Fruit fly (Drosophila melanogaster) whole organism, prepupa: Measurements from ENCODE around the gene Coq4.

Experiments used
- Blimp-1 ChIP-seq: fragments of 200-800 bp; sonication (Bioruptor generic); optimal IDR thresholded peaks from 3 replicates; lab custom pipeline; 2017; ENCODE audit warnings: missing biosample characterization, missing genetic modification characterization, mild to moderate bottlenecking, moderate library complexity, missing genetic modification reagents
- CG10631 ChIP-seq: fragments of 200-800 bp; sonication (Bioruptor generic); optimal IDR thresholded peaks from 2 replicates; lab custom pipeline; 2016; ENCODE audit warnings: missing biosample characterization, missing genetic modification characterization
- CG10669 ChIP-seq: fragments of 200-800 bp; sonication (Bioruptor generic); optimal IDR thresholded peaks from 3 replicates; lab custom pipeline; 2018; ENCODE audit warnings: missing biosample characterization, mild to moderate bottlenecking, missing genetic modification characterization, moderate library complexity
- CG11902 ChIP-seq: fragments of 200-800 bp; sonication (Bioruptor generic); optimal IDR thresholded peaks from 3 replicates; lab custom pipeline; 2016; ENCODE audit warnings: missing biosample characterization, missing genetic modification characterization
- CG15336 ChIP-seq: fragments of 200-800 bp; sonication (Bioruptor generic); IDR thresholded peaks from 2 replicates; pipeline ENCODE4 v1.3.6; 2022; ENCODE audit warnings: missing biosample characterization, missing genetic modification characterization
- CG1621 ChIP-seq: fragments of 200-800 bp; sonication (Bioruptor generic); optimal IDR thresholded peaks from 3 replicates; lab custom pipeline; 2018; ENCODE audit warnings: missing biosample characterization, mild to moderate bottlenecking, missing genetic modification characterization
- CG16779 ChIP-seq: fragments of 200-800 bp; sonication (Bioruptor generic); optimal IDR thresholded peaks from 3 replicates; lab custom pipeline; 2017; ENCODE audit warnings: missing biosample characterization, mild to moderate bottlenecking, missing genetic modification characterization
- CG3032 ChIP-seq: fragments of 200-800 bp; optimal IDR thresholded peaks from 2 replicates; lab custom pipeline; 2019; ENCODE audit warnings: missing biosample characterization, mild to moderate bottlenecking, missing genetic modification characterization, moderate library complexity
- CG31627 ChIP-seq: fragments of 200-800 bp; sonication (Bioruptor generic); optimal IDR thresholded peaks from 3 replicates; lab custom pipeline; 2016; ENCODE audit warnings: missing biosample characterization, missing genetic modification characterization
- CG32006 ChIP-seq: fragments of 200-800 bp; sonication (Bioruptor generic); optimal IDR thresholded peaks from 3 replicates; lab custom pipeline; 2017; ENCODE audit warnings: missing biosample characterization, mild to moderate bottlenecking, missing genetic modification characterization
- CG34406 ChIP-seq: fragments of 200-800 bp; sonication (Bioruptor generic); optimal IDR thresholded peaks from 3 replicates; lab custom pipeline; 2016; ENCODE audit warnings: missing biosample characterization, missing genetic modification characterization
- CG3919 ChIP-seq: fragments of 200-800 bp; sonication (Bioruptor generic); optimal IDR thresholded peaks from 3 replicates; lab custom pipeline; 2016; ENCODE audit warnings: missing biosample characterization, missing genetic modification characterization
- CG6163 ChIP-seq: fragments of 200-800 bp; sonication (Bioruptor generic); IDR thresholded peaks from 3 replicates; pipeline ENCODE4 v1.3.6; 2022; ENCODE audit warnings: missing biosample characterization, missing genetic modification characterization
- CG6276 ChIP-seq: fragments of 200-800 bp; sonication (Bioruptor generic); optimal IDR thresholded peaks from 2 replicates; lab custom pipeline; 2017; ENCODE audit warnings: missing biosample characterization, mild to moderate bottlenecking, missing genetic modification characterization
- CG6792 ChIP-seq: fragments of 200-800 bp; sonication (Bioruptor generic); optimal IDR thresholded peaks from 3 replicates; lab custom pipeline; 2016; ENCODE audit warnings: missing biosample characterization, missing genetic modification characterization
- CG7368 ChIP-seq: fragments of 200-800 bp; sonication (Bioruptor generic); optimal IDR thresholded peaks from 3 replicates; lab custom pipeline; 2016; ENCODE audit warnings: missing biosample characterization, missing genetic modification characterization
- CG8119 ChIP-seq: fragments of 200-800 bp; sonication (Bioruptor generic); IDR thresholded peaks from 3 replicates; pipeline ENCODE4 v1.3.6; 2022; ENCODE audit warnings: missing biosample characterization, missing genetic modification characterization
- CG8319 ChIP-seq: fragments of 200-800 bp; sonication (Bioruptor generic); optimal IDR thresholded peaks from 3 replicates; lab custom pipeline; 2016; ENCODE audit warnings: missing biosample characterization, missing genetic modification characterization
- Eip75B ChIP-seq: fragments of 200-800 bp; sonication (Bioruptor generic); optimal IDR thresholded peaks from 3 replicates; lab custom pipeline; 2016; ENCODE audit warnings: missing biosample characterization, missing genetic modification characterization
- Eip78C ChIP-seq: fragments of 200-800 bp; sonication (Bioruptor generic); peaks from one replicate; lab custom pipeline; 2016; ENCODE audit warnings: missing biosample characterization, missing genetic modification characterization
- Eip93F ChIP-seq: fragments of 200-800 bp; sonication (Bioruptor generic); optimal IDR thresholded peaks from 2 replicates; lab custom pipeline; 2016; ENCODE audit warnings: missing biosample characterization, mild to moderate bottlenecking, missing genetic modification characterization
- Ets96B ChIP-seq: fragments of 200-800 bp; optimal IDR thresholded peaks from 2 replicates; lab custom pipeline; 2019; ENCODE audit warnings: missing biosample characterization, mild to moderate bottlenecking, missing genetic modification characterization, moderate library complexity
- Gug ChIP-seq: fragments of 200-800 bp; sonication (Bioruptor generic); IDR thresholded peaks from 2 replicates; pipeline ENCODE4 v1.3.6; 2022; ENCODE audit warnings: missing biosample characterization, missing genetic modification characterization
- Hr39 ChIP-seq: fragments of 200-800 bp; sonication (Bioruptor generic); optimal IDR thresholded peaks from 2 replicates; lab custom pipeline; 2016; ENCODE audit warnings: missing biosample characterization, missing genetic modification characterization
- Hr4 ChIP-seq: fragments of 200-800 bp; sonication (Bioruptor generic); optimal IDR thresholded peaks from 3 replicates; lab custom pipeline; 2016; ENCODE audit warnings: missing biosample characterization, missing genetic modification characterization
- Lpt ChIP-seq: fragments of 200-800 bp; sonication (Bioruptor generic); optimal IDR thresholded peaks from 3 replicates; lab custom pipeline; 2016; ENCODE audit warnings: missing biosample characterization, missing genetic modification characterization
- Met ChIP-seq: fragments of 200-800 bp; sonication (Bioruptor generic); optimal IDR thresholded peaks from 3 replicates; lab custom pipeline; 2016; ENCODE audit warnings: missing biosample characterization, missing genetic modification characterization
- OdsH ChIP-seq: fragments of 200-800 bp; sonication (Bioruptor generic); optimal IDR thresholded peaks from 3 replicates; lab custom pipeline; 2016; ENCODE audit warnings: missing biosample characterization, missing genetic modification characterization
- Smox ChIP-seq: fragments of 200-800 bp; sonication (Bioruptor generic); optimal IDR thresholded peaks from 3 replicates; lab custom pipeline; 2016; ENCODE audit warnings: missing biosample characterization, missing genetic modification characterization
- Sox102F ChIP-seq: fragments of 200-800 bp; sonication (Bioruptor generic); optimal IDR thresholded peaks from 2 replicates; lab custom pipeline; 2016; ENCODE audit warnings: missing biosample characterization, mild to moderate bottlenecking, missing genetic modification characterization
- Sox14 ChIP-seq: fragments of 200-800 bp; sonication (Bioruptor generic); optimal IDR thresholded peaks from 3 replicates; lab custom pipeline; 2016; ENCODE audit warnings: missing biosample characterization, missing genetic modification characterization
- Sox15 ChIP-seq: fragments of 200-800 bp; sonication (Bioruptor generic); optimal IDR thresholded peaks from 3 replicates; lab custom pipeline; 2016; ENCODE audit warnings: missing biosample characterization, missing genetic modification characterization
- achi ChIP-seq: fragments of 200-800 bp; sonication (Bioruptor generic); optimal IDR thresholded peaks from 3 replicates; lab custom pipeline; 2016; ENCODE audit warnings: missing biosample characterization, missing genetic modification characterization
- cyc ChIP-seq: fragments of 200-800 bp; sonication (Bioruptor generic); optimal IDR thresholded peaks from 3 replicates; lab custom pipeline; 2016; ENCODE audit warnings: missing biosample characterization, missing genetic modification characterization
- dac ChIP-seq: fragments of 200-800 bp; sonication (Bioruptor generic); optimal IDR thresholded peaks from 2 replicates; lab custom pipeline; 2017; ENCODE audit warnings: missing biosample characterization, mild to moderate bottlenecking, missing genetic modification characterization
- dsx ChIP-seq: fragments of 200-800 bp; optimal IDR thresholded peaks from 3 replicates; lab custom pipeline; 2019; ENCODE audit warnings: missing biosample characterization, mild to moderate bottlenecking, missing genetic modification characterization, moderate library complexity; ENCODE audit not compliant: poor library complexity, severe bottlenecking
- eg ChIP-seq: fragments of 200-800 bp; sonication (Bioruptor generic); IDR thresholded peaks from 3 replicates; pipeline ENCODE4 v1.3.6; 2022; ENCODE audit warnings: missing biosample characterization, missing genetic modification characterization
- esn ChIP-seq: fragments of 200-800 bp; sonication (Bioruptor generic); optimal IDR thresholded peaks from 2 replicates; lab custom pipeline; 2016; ENCODE audit warnings: missing biosample characterization, mild to moderate bottlenecking, missing genetic modification characterization, moderate library complexity
- fd59A ChIP-seq: fragments of 200-800 bp; sonication (Bioruptor generic); optimal IDR thresholded peaks from 2 replicates; lab custom pipeline; 2017; ENCODE audit warnings: missing biosample characterization, mild to moderate bottlenecking, missing genetic modification characterization, missing genetic modification reagents
- fkh ChIP-seq: fragments of 200-800 bp; sonication (Bioruptor generic); optimal IDR thresholded peaks from 3 replicates; lab custom pipeline; 2017; ENCODE audit warnings: missing biosample characterization, mild to moderate bottlenecking, missing genetic modification characterization, moderate library complexity
- lz ChIP-seq: fragments of 200-800 bp; sonication (Bioruptor generic); optimal IDR thresholded peaks from 3 replicates; lab custom pipeline; 2016; ENCODE audit warnings: missing biosample characterization, missing genetic modification characterization
- salr ChIP-seq, 2 experiments: fragments of 200-800 bp; sonication (Bioruptor generic); optimal IDR thresholded peaks; 3 replicates each; lab custom pipeline; 2016 to 2018; ENCODE audit warnings: missing biosample characterization in 2 of 2, missing genetic modification characterization in 2 of 2, mild to moderate bottlenecking in 1 of 2
- spab ChIP-seq: fragments of 200-800 bp; sonication (Bioruptor generic); optimal IDR thresholded peaks from 2 replicates; lab custom pipeline; 2017; ENCODE audit warnings: missing biosample characterization, mild to moderate bottlenecking, missing genetic modification characterization, missing genetic modification reagents
- ss ChIP-seq, 2 experiments: fragments of 200-800 bp; sonication (Bioruptor generic); optimal IDR thresholded peaks; 2 replicates in 1 of 2; 3 replicates in 1 of 2; lab custom pipeline; 2017 to 2018; ENCODE audit warnings: mild to moderate bottlenecking in 2 of 2, missing biosample characterization in 2 of 2, missing genetic modification characterization in 2 of 2, moderate library complexity in 1 of 2
- topi ChIP-seq: fragments of 200-800 bp; sonication (Bioruptor generic); optimal IDR thresholded peaks from 3 replicates; lab custom pipeline; 2016; ENCODE audit warnings: missing biosample characterization, missing genetic modification characterization
- vri ChIP-seq: fragments of 200-800 bp; sonication (Bioruptor generic); optimal IDR thresholded peaks from 3 replicates; lab custom pipeline; 2016; ENCODE audit warnings: missing biosample characterization, mild to moderate bottlenecking, missing genetic modification characterization

Gene Coq4

DNA sequence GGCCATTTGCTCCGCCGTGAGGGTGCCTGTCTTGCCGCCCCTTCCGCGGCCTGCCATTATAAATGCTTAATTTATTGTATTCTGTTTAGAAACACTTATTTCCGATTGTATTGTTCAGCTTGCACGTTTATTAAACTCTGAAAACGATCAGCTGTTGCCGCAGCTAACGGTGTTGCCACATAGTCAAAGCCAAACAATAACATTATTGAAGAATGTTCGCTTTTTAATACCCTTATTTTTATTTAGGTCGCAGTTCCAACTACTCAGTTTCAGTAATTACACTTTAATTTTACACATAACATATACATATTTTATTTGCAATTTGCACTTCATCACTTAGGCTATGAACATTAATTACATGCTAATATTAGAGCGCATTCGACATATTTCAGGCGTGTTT is 6.4 kb downstream of the Coq4 start, which contains the start of gene Polr3G (continued):
- TF ChIP-seq CG3032 (tag; lab: Kevin White, UChicago) (no peak), CG7368 (GFP tag; lab: Kevin White, UChicago) (no peak), Eip93F (no peak), Hr39 (GFP tag; lab: Kevin White, UChicago) (peak; percentile 16), CG32006 (GFP tag; lab: Kevin White, UChicago) (no peak), CG10669 (GFP tag; lab: Kevin White, UChicago) (no peak), achi (GFP tag; lab: Kevin White, UChicago) (no peak), eg (no peak), CG16779 (tag; lab: Kevin White, UChicago) (no peak), CG10631 (GFP tag; lab: Kevin White, UChicago) (no peak), Hr4 (GFP tag; lab: Kevin White, UChicago) (peak; percentile 37), CG8119 (GFP tag; lab: Robert Waterston, UW) (no peak), CG3919 (no peak), vri (peak; percentile 3), lz (GFP tag; lab: Kevin White, UChicago) (peak; percentile 33), CG6163 (GFP tag; lab: Robert Waterston, UW) (no peak), Blimp-1 (GFP tag; lab: Kevin White, UChicago) (no peak), ss (GFP tag; optimal IDR thresholded peaks at IDR 0.05; lab: Kevin White, UChicago) (no peak), dac (GFP tag; lab: Kevin White, UChicago) (no peak), Met (GFP tag; lab: Kevin White, UChicago) (peak; percentile 35), CG1621 (tag; lab: Kevin White, UChicago) (no peak), CG34406 (GFP tag; lab: Kevin White, UChicago) (no peak), CG8319 (GFP tag; lab: Kevin White, UChicago) (no peak), Lpt (no peak), spab (GFP tag; lab: Kevin White, UChicago) (no peak), fkh (GFP tag; lab: Kevin White, UChicago) (peak; percentile 49), OdsH (no peak), CG6276 (GFP tag; lab: Kevin White, UChicago) (no peak), CG6792 (GFP tag; lab: Kevin White, UChicago) (no peak), Eip78C (GFP tag; lab: Kevin White, UChicago) (peak; percentile 84), Sox15 (no peak)
- TF ChIP-seq, all 60 proteins: peak for 17

DNA sequence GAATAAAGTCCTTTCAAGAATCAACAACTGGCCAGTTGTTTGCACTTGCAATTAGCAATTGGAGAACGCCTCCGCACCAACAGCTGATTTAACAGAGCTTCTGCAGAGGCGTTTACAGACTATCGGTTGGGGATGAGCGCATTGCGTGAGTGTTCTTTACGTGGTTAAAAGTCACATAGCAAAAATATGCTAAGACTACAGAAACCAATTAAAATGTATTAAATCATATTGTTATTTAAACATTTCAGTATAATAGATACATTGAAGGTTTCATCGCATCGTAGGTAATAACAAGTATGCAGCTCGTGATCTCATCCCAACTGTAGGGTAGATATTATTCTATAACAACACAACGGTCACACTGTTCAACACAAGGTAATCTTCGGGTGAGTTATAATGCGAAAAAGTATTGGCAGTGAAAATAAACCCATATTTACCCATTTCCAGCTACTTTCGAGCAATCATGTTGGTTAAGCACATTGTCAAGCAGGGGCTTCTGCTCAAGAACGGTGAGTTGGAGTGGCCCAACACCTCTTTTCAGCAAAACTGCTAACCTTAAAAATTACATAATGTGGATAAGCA is 8.2 kb downstream of the Coq4 start, which contains the start of the genes Sec3 and COX7B:
Sec3 (minus strand) TSS at position 86 of the 582 bp plus-strand sequence.
COX7B (plus strand) TSS at position 346 of the 582 bp plus-strand sequence.
- TF ChIP-seq esn (GFP tag; lab: Kevin White, UChicago) = peak; percentile 75
- peak; percentile 68 for TF ChIP-seq CG31627 (GFP tag; lab: Kevin White, UChicago)
- TF ChIP-seq fkh (GFP tag; lab: Kevin White, UChicago) = peak; percentile 79
- peak; percentile 45 for TF ChIP-seq Sox102F (GFP tag; lab: Kevin White, UChicago)
- TF ChIP-seq Sox14 (GFP tag; lab: Kevin White, UChicago) = peak; percentile 62
- no peak for TF ChIP-seq fd59A
- TF ChIP-seq Hr4 (GFP tag; lab: Kevin White, UChicago) = peak; percentile 67
- no peak for TF ChIP-seq CG11902 (GFP tag; lab: Kevin White, UChicago)
- TF ChIP-seq Eip78C (GFP tag; lab: Kevin White, UChicago) = peak; percentile 86
- TF ChIP-seq vri = peak; percentile 91
- no peak for TF ChIP-seq CG15336 (GFP tag; lab: Robert Waterston, UW)
- peak; percentile 14 for TF ChIP-seq CG10669 (GFP tag; lab: Kevin White, UChicago)
- no peak for TF ChIP-seq salr (GFP tag; optimal IDR thresholded peaks at IDR 0.05; lab: Kevin White, UChicago)
- TF ChIP-seq Eip75B (GFP tag; lab: Kevin White, UChicago) = peak; percentile 52
- peak; percentile 65 for TF ChIP-seq dsx (GFP tag; lab: Kevin White, UChicago)
- peak in 1 of 2 experiments; percentile 30 for TF ChIP-seq ss (GFP tag; optimal IDR thresholded peaks at IDR 0.05; lab: Kevin White, UChicago)
- peak; percentile 60 for TF ChIP-seq cyc
- peak; percentile 71 for TF ChIP-seq lz (GFP tag; lab: Kevin White, UChicago)
- no peak for TF ChIP-seq CG8319 (GFP tag; lab: Kevin White, UChicago)
- TF ChIP-seq Smox (GFP tag; lab: Kevin White, UChicago) = peak; percentile 71
- 0 out of 3 replicates have a peak, but pooled peaks have one; percentile 29 for TF ChIP-seq CG6163 (GFP tag; lab: Robert Waterston, UW)
- TF ChIP-seq CG16779 (tag; lab: Kevin White, UChicago) = no peak
- TF ChIP-seq OdsH = peak; percentile 70
- TF ChIP-seq CG10631 (GFP tag; lab: Kevin White, UChicago) = peak; percentile 61
- peak; percentile 6 for TF ChIP-seq CG6792 (GFP tag; lab: Kevin White, UChicago)
- no peak; the same call in 2 of the 3 replicates for TF ChIP-seq eg
- peak; percentile 14 for TF ChIP-seq dac (GFP tag; lab: Kevin White, UChicago)
- peak; percentile 60 for TF ChIP-seq topi (GFP tag; lab: Kevin White, UChicago)
- TF ChIP-seq Gug = no peak
- TF ChIP-seq Hr39 (GFP tag; lab: Kevin White, UChicago) = peak; percentile 64
- peak; percentile 47 for TF ChIP-seq CG32006 (GFP tag; lab: Kevin White, UChicago)
- peak; percentile 46 for TF ChIP-seq Ets96B (tag; lab: Kevin White, UChicago)
- TF ChIP-seq Eip93F = peak; percentile 53
